Fruit fly (Drosophila melanogaster) whole organism, embryonic: ENCODE data around the gene CG2021.

ENCODE experiments used
- Ada2b ChIP-seq: fragments of 200-800 bp; sonication (Bioruptor generic); IDR thresholded peaks from 2 replicates; pipeline ENCODE4 v1.3.6; 2022; ENCODE audit warnings: missing biosample characterization, missing genetic modification characterization
- Bdp1 ChIP-seq: fragments of 200-800 bp; sonication (Bioruptor generic); optimal IDR thresholded peaks from 3 replicates; lab custom pipeline; 2016; ENCODE audit warnings: missing biosample characterization, missing genetic modification characterization
- CG10209 ChIP-seq: fragments of 200-800 bp; sonication (Bioruptor generic); optimal IDR thresholded peaks from 3 replicates; lab custom pipeline; 2017; ENCODE audit warnings: missing biosample characterization, mild to moderate bottlenecking, missing genetic modification characterization, missing genetic modification reagents
- CG10565 ChIP-seq: fragments of 200-800 bp; sonication (Bioruptor generic); optimal IDR thresholded peaks from 3 replicates; lab custom pipeline; 2016; ENCODE audit warnings: missing biosample characterization, mild to moderate bottlenecking, missing genetic modification characterization
- CG11398 ChIP-seq: fragments of 200-800 bp; sonication (Bioruptor generic); optimal IDR thresholded peaks from 2 replicates; lab custom pipeline; 2016; ENCODE audit warnings: missing biosample characterization, missing genetic modification characterization
- CG13287 ChIP-seq: fragments of 200-800 bp; sonication (Bioruptor generic); IDR thresholded peaks from 2 replicates; pipeline ENCODE4 v1.3.6; 2022; ENCODE audit warnings: missing biosample characterization, missing genetic modification characterization; ENCODE audit not compliant: partially characterized antibody
- CG13624 ChIP-seq: fragments of 200-800 bp; sonication (Bioruptor generic); optimal IDR thresholded peaks from 2 replicates; lab custom pipeline; 2016; ENCODE audit warnings: missing biosample characterization, missing genetic modification characterization
- CG14667 ChIP-seq: fragments of 200-800 bp; sonication (Bioruptor generic); IDR thresholded peaks from 2 replicates; pipeline ENCODE4 v1.3.6; 2022; ENCODE audit warnings: missing biosample characterization, missing genetic modification characterization
- CG14710 ChIP-seq: fragments of 200-800 bp; sonication (Bioruptor generic); optimal IDR thresholded peaks from 3 replicates; lab custom pipeline; 2019; ENCODE audit warnings: missing biosample characterization, mild to moderate bottlenecking, missing genetic modification characterization, moderate library complexity
- CG15269 ChIP-seq: fragments of 200-800 bp; sonication (Bioruptor generic); optimal IDR thresholded peaks from 2 replicates; lab custom pipeline; 2018; ENCODE audit warnings: missing biosample characterization, mild to moderate bottlenecking, missing genetic modification characterization, moderate library complexity
- CG18599 ChIP-seq: fragments of 200-800 bp; sonication (Bioruptor generic); optimal IDR thresholded peaks from 3 replicates; lab custom pipeline; 2017; ENCODE audit warnings: missing biosample characterization, missing genetic modification characterization, mild to moderate bottlenecking, moderate library complexity, missing genetic modification reagents
- CG2120 ChIP-seq: fragments of 200-800 bp; sonication (Bioruptor generic); optimal IDR thresholded peaks from 3 replicates; lab custom pipeline; 2016; ENCODE audit warnings: missing biosample characterization, missing genetic modification characterization
- CG33213 ChIP-seq: fragments of 200-800 bp; sonication (Bioruptor generic); optimal IDR thresholded peaks from 3 replicates; lab custom pipeline; 2016; ENCODE audit warnings: missing biosample characterization, missing genetic modification characterization
- CG34224 ChIP-seq: fragments of 200-800 bp; sonication (Bioruptor generic); IDR thresholded peaks from 3 replicates; pipeline ENCODE4 v1.3.6; 2022; ENCODE audit warnings: missing biosample characterization, missing genetic modification characterization; ENCODE audit not compliant: partially characterized antibody
- CG3995 ChIP-seq: fragments of 200-800 bp; sonication (Bioruptor generic); optimal IDR thresholded peaks from 3 replicates; lab custom pipeline; 2016; ENCODE audit warnings: missing biosample characterization, missing genetic modification characterization
- CG4617 ChIP-seq: fragments of 200-800 bp; sonication (Bioruptor generic); optimal IDR thresholded peaks from 3 replicates; lab custom pipeline; 2016; ENCODE audit warnings: missing biosample characterization, missing genetic modification characterization, borderline replicate concordance
- CG8290 ChIP-seq, 3 experiments: fragments of 200-800 bp; sonication (Bioruptor generic); optimal IDR thresholded peaks; 2 replicates each; lab custom pipeline; 2016 to 2019; ENCODE audit warnings: missing biosample characterization in 3 of 3, missing genetic modification characterization in 3 of 3, mild to moderate bottlenecking in 2 of 3, moderate library complexity in 1 of 3
- CG9437 ChIP-seq: fragments of 200-800 bp; sonication (Bioruptor generic); optimal IDR thresholded peaks from 2 replicates; lab custom pipeline; 2018; ENCODE audit warnings: missing biosample characterization, mild to moderate bottlenecking, missing genetic modification characterization
- CG9609 ChIP-seq: fragments of 200-800 bp; sonication (Bioruptor generic); optimal IDR thresholded peaks from 3 replicates; lab custom pipeline; 2016; ENCODE audit warnings: missing biosample characterization, missing genetic modification characterization
- CG9797 ChIP-seq: fragments of 200-800 bp; sonication (Bioruptor generic); optimal IDR thresholded peaks from 3 replicates; lab custom pipeline; 2018; ENCODE audit warnings: missing biosample characterization, mild to moderate bottlenecking, missing genetic modification characterization
- CG9876 ChIP-seq: fragments of 200-800 bp; sonication (Bioruptor generic); optimal IDR thresholded peaks from 2 replicates; lab custom pipeline; 2016; ENCODE audit warnings: missing biosample characterization, missing genetic modification characterization
- CHES-1-like ChIP-seq: fragments of 200-800 bp; sonication (Bioruptor generic); optimal IDR thresholded peaks from 2 replicates; lab custom pipeline; 2016; ENCODE audit warnings: missing biosample characterization, missing genetic modification characterization
- Dip3 ChIP-seq: fragments of 200-800 bp; sonication (Bioruptor generic); optimal IDR thresholded peaks from 3 replicates; lab custom pipeline; 2016; ENCODE audit warnings: missing biosample characterization, missing genetic modification characterization
- Dp ChIP-seq: fragments of 200-800 bp; sonication (Bioruptor generic); optimal IDR thresholded peaks from 2 replicates; lab custom pipeline; 2018; ENCODE audit warnings: missing biosample characterization, mild to moderate bottlenecking, missing genetic modification characterization, moderate library complexity
- Elba2 ChIP-seq: fragments of 200-800 bp; sonication (Bioruptor generic); optimal IDR thresholded peaks from 3 replicates; lab custom pipeline; 2016; ENCODE audit warnings: missing biosample characterization, missing genetic modification characterization
- Mad ChIP-seq: fragments of 200-800 bp; sonication (Bioruptor generic); optimal IDR thresholded peaks from 2 replicates; lab custom pipeline; 2016; ENCODE audit warnings: missing biosample characterization, missing genetic modification characterization
- Max ChIP-seq: fragments of 200-800 bp; sonication (Bioruptor generic); optimal IDR thresholded peaks from 2 replicates; lab custom pipeline; 2016; ENCODE audit warnings: missing biosample characterization, mild to moderate bottlenecking, missing genetic modification characterization
- Med ChIP-seq: fragments of 200-800 bp; sonication (Bioruptor generic); peaks from one replicate; lab custom pipeline; 2016; ENCODE audit warnings: missing biosample characterization, missing genetic modification characterization, mild to moderate bottlenecking, inconsistent platforms, moderate library complexity
- Sin3A ChIP-seq: fragments of >200 bp; optimal IDR thresholded peaks from 2 replicates; lab custom pipeline; 2018
- Sry-β ChIP-seq: fragments of 200-800 bp; sonication (Bioruptor generic); optimal IDR thresholded peaks from 2 replicates; lab custom pipeline; 2018; ENCODE audit warnings: missing biosample characterization, mild to moderate bottlenecking, missing genetic modification characterization, moderate library complexity
- amos ChIP-seq: fragments of 200-800 bp; sonication (Bioruptor generic); IDR thresholded peaks from 2 replicates; pipeline ENCODE4 v1.3.6; 2022; ENCODE audit warnings: missing biosample characterization, missing genetic modification characterization; ENCODE audit not compliant: partially characterized antibody
- cad ChIP-seq: fragments of >200 bp; optimal IDR thresholded peaks from 2 replicates; lab custom pipeline; 2017; ENCODE audit warnings: missing biosample characterization, missing genetic modification characterization
- caup ChIP-seq: fragments of 200-800 bp; sonication (Bioruptor generic); optimal IDR thresholded peaks from 3 replicates; lab custom pipeline; 2017; ENCODE audit warnings: missing biosample characterization, mild to moderate bottlenecking, missing genetic modification characterization, moderate library complexity; ENCODE audit not compliant: severe bottlenecking
- crp ChIP-seq, 2 experiments: fragments of 200-800 bp; sonication (Bioruptor generic); optimal IDR thresholded peaks; 2 replicates in 1 of 2; 3 replicates in 1 of 2; lab custom pipeline; 2017; ENCODE audit warnings: missing biosample characterization in 2 of 2, missing genetic modification characterization in 2 of 2, mild to moderate bottlenecking in 1 of 2, moderate library complexity in 1 of 2
- dm ChIP-seq: fragments of 200-800 bp; sonication (Bioruptor generic); optimal IDR thresholded peaks from 3 replicates; lab custom pipeline; 2016; ENCODE audit warnings: missing biosample characterization, missing genetic modification characterization
- exex ChIP-seq: fragments of 200-800 bp; sonication (Bioruptor generic); optimal IDR thresholded peaks from 4 replicates; lab custom pipeline; 2018; ENCODE audit warnings: missing biosample characterization, mild to moderate bottlenecking, missing genetic modification characterization, moderate library complexity
- fd3F ChIP-seq: fragments of 200-800 bp; sonication (Bioruptor generic); optimal IDR thresholded peaks from 2 replicates; lab custom pipeline; 2018; ENCODE audit warnings: missing biosample characterization, mild to moderate bottlenecking, missing genetic modification characterization, moderate library complexity
- gem ChIP-seq: fragments of 200-800 bp; sonication (Bioruptor generic); optimal IDR thresholded peaks from 2 replicates; lab custom pipeline; 2019; ENCODE audit warnings: missing biosample characterization, mild to moderate bottlenecking, missing genetic modification characterization, moderate library complexity
- gfzf ChIP-seq: fragments of 200-800 bp; sonication (Bioruptor generic); optimal IDR thresholded peaks from 2 replicates; lab custom pipeline; 2016; ENCODE audit warnings: missing biosample characterization, mild to moderate bottlenecking, missing genetic modification characterization, moderate library complexity
- grau ChIP-seq: fragments of 200-800 bp; optimal IDR thresholded peaks from 3 replicates; lab custom pipeline; 2019; ENCODE audit warnings: missing biosample characterization, mild to moderate bottlenecking, missing genetic modification characterization, moderate library complexity
- gro ChIP-seq: fragments of 200-800 bp; sonication (Bioruptor generic); optimal IDR thresholded peaks from 2 replicates; lab custom pipeline; 2016; ENCODE audit warnings: missing biosample characterization, missing genetic modification characterization
- ken ChIP-seq: fragments of 200-800 bp; sonication (Bioruptor generic); IDR thresholded peaks from 3 replicates; pipeline ENCODE4 v1.3.6; 2022; ENCODE audit warnings: missing biosample characterization, missing genetic modification characterization
- nerfin-1 ChIP-seq: fragments of 200-800 bp; sonication (Bioruptor generic); optimal IDR thresholded peaks from 3 replicates; lab custom pipeline; 2019; ENCODE audit warnings: missing biosample characterization, mild to moderate bottlenecking, missing genetic modification characterization, moderate library complexity
- prd ChIP-seq, 3 experiments: fragments of >200 bp in 2 of 3; fragments of 200-800 bp in 1 of 3; sonication (Bioruptor generic) in 1 of 3; optimal IDR thresholded peaks in 2 of 3; IDR thresholded peaks in 1 of 3; 2 replicates in 2 of 3; 3 replicates in 1 of 3; pipeline versions ENCODE4 v1.3.6 to Lab custom; 2017 to 2022; ENCODE audit warnings: missing biosample characterization in 1 of 3, missing genetic modification characterization in 1 of 3
- pzg ChIP-seq: fragments of 200-800 bp; sonication (Bioruptor generic); optimal IDR thresholded peaks from 3 replicates; lab custom pipeline; 2018; ENCODE audit warnings: missing biosample characterization, mild to moderate bottlenecking, missing genetic modification characterization, moderate library complexity
- row ChIP-seq: fragments of 200-800 bp; sonication (Bioruptor generic); IDR thresholded peaks from 3 replicates; pipeline ENCODE4 v1.3.6; 2022; ENCODE audit warnings: missing biosample characterization, missing genetic modification characterization
- sna ChIP-seq: fragments of 200-800 bp; sonication (Bioruptor generic); IDR thresholded peaks from 2 replicates; pipeline ENCODE4 v1.3.6; 2022; ENCODE audit warnings: missing biosample characterization, missing genetic modification characterization; ENCODE audit not compliant: partially characterized antibody
- trem ChIP-seq: fragments of 200-800 bp; optimal IDR thresholded peaks from 3 replicates; lab custom pipeline; 2019; ENCODE audit warnings: missing biosample characterization, mild to moderate bottlenecking, missing genetic modification characterization, moderate library complexity
- wek ChIP-seq: fragments of 200-800 bp; sonication (Bioruptor generic); optimal IDR thresholded peaks from 3 replicates; lab custom pipeline; 2018; ENCODE audit warnings: missing biosample characterization, mild to moderate bottlenecking, missing genetic modification characterization, moderate library complexity

The CG2021 gene

dm6 chr3L:1802802-1803201 is 25.6 kb upstream of the CG2021 start, which contains the start of the genes JTBR and CG42676 (continued):
- no peak for TF ChIP-seq CG9876
- peak; percentile 87 for TF ChIP-seq CG9797 (GFP tag; lab: Kevin White, UChicago)
- peak; percentile 62; the same call in 2 of the 3 replicates for TF ChIP-seq CG34224 (GFP tag; lab: Robert Waterston, UW)
- no peak for TF ChIP-seq Dip3 (GFP tag; lab: Kevin White, UChicago)
- peak; percentile 72 for TF ChIP-seq Sin3A (lab: Kevin White, UChicago)
- TF ChIP-seq dm (GFP tag; lab: Kevin White, UChicago), result peak; percentile 29
- peak; percentile 20 for TF ChIP-seq gro (GFP tag; lab: Kevin White, UChicago)
- TF ChIP-seq CG13287 (GFP tag; lab: Robert Waterston, UW), result peak; percentile 73
- no peak for TF ChIP-seq CG10209 (GFP tag; lab: Kevin White, UChicago)
- TF ChIP-seq amos (GFP tag; lab: Robert Waterston, UW), result peak; percentile 42; the same call in 1 of the 2 replicates
- TF ChIP-seq Dp (GFP tag; lab: Kevin White, UChicago), result peak; percentile 27
- TF ChIP-seq CG4617, result peak; percentile 40
- peak; percentile 29 for TF ChIP-seq grau (tag; lab: Kevin White, UChicago)
- peak; percentile 51 for TF ChIP-seq cad
- TF ChIP-seq gfzf (GFP tag; lab: Kevin White, UChicago), result peak; percentile 73
- no peak for TF ChIP-seq CG15269 (tag; lab: Kevin White, UChicago)
- TF ChIP-seq Ada2b, result no peak
- TF ChIP-seq exex (tag; lab: Kevin White, UChicago), result peak; percentile 36
- peak; percentile 87 for TF ChIP-seq row (GFP tag; lab: Robert Waterston, UW)
- peak; percentile 33 for TF ChIP-seq Max (GFP tag; lab: Kevin White, UChicago)
- peak; percentile 60 for TF ChIP-seq Sry-β (GFP tag; lab: Kevin White, UChicago)
- peak; percentile 93 for TF ChIP-seq CG14710
- TF ChIP-seq ken (GFP tag; lab: Robert Waterston, UW), result no peak
- TF ChIP-seq CG2120 (GFP tag; lab: Kevin White, UChicago), result peak; percentile 41
- no peak for TF ChIP-seq fd3F (GFP tag; lab: Kevin White, UChicago)
- peak; percentile 57 for TF ChIP-seq Elba2
- peak; percentile 29 for TF ChIP-seq CG9437 (GFP tag; lab: Kevin White, UChicago)
- TF ChIP-seq sna (GFP tag; lab: Robert Waterston, UW), result 0 out of 2 replicates have a peak, but pooled peaks have one; percentile 33
- TF ChIP-seq prd (optimal IDR thresholded peaks at IDR 0.05; lab: Kevin White, UChicago), result no peak
- TF ChIP-seq prd (GFP tag; IDR thresholded peaks at IDR 0.05; lab: Robert Waterston, UW), result 0 out of 3 replicates have a peak, but pooled peaks have one; percentile 18
- no peak for TF ChIP-seq CG18599 (GFP tag; lab: Kevin White, UChicago)
- TF ChIP-seq Mad (GFP tag; lab: Kevin White, UChicago), result no peak
- no peak for TF ChIP-seq CG10565 (GFP tag; lab: Kevin White, UChicago)
- peak; percentile 1 for TF ChIP-seq CG13624
- peak; percentile 65 for TF ChIP-seq pzg (GFP tag; lab: Kevin White, UChicago)
- TF ChIP-seq wek (GFP tag; lab: Kevin White, UChicago), result no peak
- no peak for TF ChIP-seq caup (GFP tag; lab: Kevin White, UChicago)
- peak; percentile 53 for TF ChIP-seq CHES-1-like (GFP tag; lab: Kevin White, UChicago)
- TF ChIP-seq Med (GFP tag; lab: Kevin White, UChicago), result peak; percentile 81
- no peak for TF ChIP-seq CG9609 (GFP tag; lab: Kevin White, UChicago)
- TF ChIP-seq crp (GFP tag; optimal IDR thresholded peaks at IDR 0.05; lab: Kevin White, UChicago), result peak in 1 of 2 experiments; percentile 52
- TF ChIP-seq CG11398 (GFP tag; lab: Kevin White, UChicago), result no peak
- TF ChIP-seq CG8290 (GFP tag; optimal IDR thresholded peaks at IDR 0.05; lab: Kevin White, UChicago), result peak; percentile 42
- no peak for TF ChIP-seq CG8290 (tag; optimal IDR thresholded peaks at IDR 0.05; lab: Kevin White, UChicago)
- no peak for TF ChIP-seq CG14667
- peak; percentile 19 for TF ChIP-seq CG33213
- TF ChIP-seq trem, result peak; percentile 61
- TF ChIP-seq Bdp1, result no peak
- peak; percentile 24 for TF ChIP-seq nerfin-1 (tag; lab: Kevin White, UChicago)
- peak; percentile 2 for TF ChIP-seq CG3995
- TF ChIP-seq gem (tag; lab: Kevin White, UChicago), result no peak
